Worm (Caenorhabditis elegans): Measurements from ENCODE around the gene C16C4.18.

ce11 chrII:1897936-1898335, 36.8 kb upstream of the C16C4.18 start, which contains the start of gene C46F9.6:
- TF ChIP-seq efl-1 (optimal IDR thresholded peaks at IDR 0.05) (no peak), efl-1 (GFP tag; optimal IDR thresholded peaks at IDR 0.05 in 1 of 2) (no peak), pqm-1 (tag; optimal IDR thresholded peaks at IDR 0.05) (no peak), skn-1 (tag; optimal IDR thresholded peaks at IDR 0.05) (no peak), lir-3 (tag; optimal IDR thresholded peaks at IDR 0.05; ENCODE audit: poor library complexity) (no peak)
